Fruit fly (Drosophila melanogaster): ENCODE measurements around the gene Adhr.

The Adhr gene

dm6 chr2L:14580693-14581572, 34.4 kb upstream of the Adhr start (continued):
- TF ChIP-seq CG14014 (GFP tag; IDR thresholded peaks at IDR 0.05) (no peak), Med (GFP tag) (peak; percentile 36), crol (GFP tag; IDR thresholded peaks at IDR 0.05) (peak; percentile 71), gsb-n (tag; optimal IDR thresholded peaks at IDR 0.05) (peak; percentile 37), Sry-δ (GFP tag; optimal IDR thresholded peaks at IDR 0.05) (no peak), vvl (GFP tag; IDR thresholded peaks at IDR 0.05) (peak; percentile 33), Jarid2 (GFP tag; optimal IDR thresholded peaks at IDR 0.05) (peak; percentile 17), CG1832 (GFP tag; optimal IDR thresholded peaks at IDR 0.05) (peak; percentile 86), CG4282 (GFP tag; optimal IDR thresholded peaks at IDR 0.05) (no peak), phol (tag; optimal IDR thresholded peaks at IDR 0.05) (no peak), Bgb (GFP tag; IDR thresholded peaks at IDR 0.05; ENCODE audit: partially characterized antibody) (peak; percentile 25; the same call in 1 of the 2 replicates), CG10321 (GFP tag; IDR thresholded peaks at IDR 0.05) (0 out of 2 replicates have a peak, but pooled peaks have one; percentile 25), CG2199 (GFP tag; IDR thresholded peaks at IDR 0.05) (0 out of 3 replicates have a peak, but pooled peaks have one; percentile 9), zen (tag; optimal IDR thresholded peaks at IDR 0.05) (peak; percentile 67), row (GFP tag; IDR thresholded peaks at IDR 0.05) (no peak), mirr (GFP tag; optimal IDR thresholded peaks at IDR 0.05) (peak; percentile 21), CG6791 (GFP tag; IDR thresholded peaks at IDR 0.05; ENCODE audit: partially characterized antibody) (no peak), ci (GFP tag; IDR thresholded peaks at IDR 0.05) (peak; percentile 18; the same call in 1 of the 3 replicates), oc (tag; optimal IDR thresholded peaks at IDR 0.05) (peak; percentile 93), Vsx1 (GFP tag; optimal IDR thresholded peaks at IDR 0.05) (peak; percentile 59), Deaf1 (tag; optimal IDR thresholded peaks at IDR 0.05) (peak; percentile 33), Dll (GFP tag; IDR thresholded peaks at IDR 0.05; ENCODE audit: partially characterized antibody) (0 out of 4 replicates have a peak, but pooled peaks have one; percentile 31), abd-A (tag; optimal IDR thresholded peaks at IDR 0.05) (peak; percentile 33), cato (GFP tag; optimal IDR thresholded peaks at IDR 0.05; ENCODE audit: borderline replicate concordance) (no peak), vfl (GFP tag; optimal IDR thresholded peaks at IDR 0.05) (no peak), jigr1 (GFP tag; IDR thresholded peaks at IDR 0.05) (no peak), Opbp (GFP tag; IDR thresholded peaks at IDR 0.05; ENCODE audit: partially characterized antibody) (no peak), otp (GFP tag; IDR thresholded peaks at IDR 0.05) (peak; percentile 18; the same call in 1 of the 3 replicates), sd (tag; optimal IDR thresholded peaks at IDR 0.05) (peak; percentile 30), sens (GFP tag) (peak; percentile 7)

DNA sequence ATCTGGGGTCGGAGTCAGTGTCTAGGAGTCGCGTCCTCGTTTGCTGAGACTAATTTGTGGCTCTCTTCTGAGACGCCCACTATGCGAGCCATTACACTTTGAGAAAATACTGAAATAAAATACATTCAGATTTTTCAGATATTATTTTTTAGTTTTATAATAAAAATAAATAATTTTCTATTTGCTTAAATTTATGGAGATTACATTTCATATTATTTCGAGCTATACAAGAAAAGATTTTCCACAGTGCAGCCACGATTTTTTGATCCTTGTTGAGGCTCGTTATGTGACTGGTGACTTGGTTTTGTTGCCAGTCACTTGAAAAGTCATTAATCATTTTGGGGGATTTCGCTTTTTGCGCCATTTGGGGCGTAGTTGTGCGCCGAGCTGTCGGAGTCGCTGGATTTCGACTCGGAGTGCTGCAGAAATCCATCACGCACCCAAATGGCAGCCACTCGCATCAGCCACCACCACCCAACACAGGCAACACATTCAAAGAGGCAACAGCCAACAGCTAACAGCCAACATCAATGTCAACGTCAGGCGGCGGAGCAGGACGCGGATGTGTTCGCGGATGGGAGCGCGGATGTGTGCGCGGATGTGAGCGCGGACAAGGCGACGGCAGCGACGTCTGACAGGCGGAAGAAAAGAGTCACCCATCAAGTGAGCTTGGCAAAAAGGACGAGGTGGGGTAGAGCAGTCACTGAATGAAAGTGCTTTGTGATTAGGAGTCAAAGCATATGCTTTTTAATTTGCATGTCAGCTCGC, 28.5 kb upstream of the Adhr start:
- no peak for TF ChIP-seq CG3407 (GFP tag; optimal IDR thresholded peaks at IDR 0.05)
- TF ChIP-seq aop (GFP tag; IDR thresholded peaks at IDR 0.05) = no peak
- TF ChIP-seq BEAF-32 (GFP tag; optimal IDR thresholded peaks at IDR 0.05) = no peak
- peak; percentile 40 for TF ChIP-seq CG7839 (tag; optimal IDR thresholded peaks at IDR 0.05)
- no peak for TF ChIP-seq CG14441 (GFP tag; IDR thresholded peaks at IDR 0.05)
- no peak for TF ChIP-seq stwl (tag; optimal IDR thresholded peaks at IDR 0.05)
- no peak for TF ChIP-seq btn (GFP tag; optimal IDR thresholded peaks at IDR 0.05)
- TF ChIP-seq Hr3 (GFP tag; optimal IDR thresholded peaks at IDR 0.05) = peak; percentile 13
- peak; percentile 61 for TF ChIP-seq CG9727 (GFP tag; optimal IDR thresholded peaks at IDR 0.05)
- peak; percentile 55 for TF ChIP-seq zf30C (GFP tag; optimal IDR thresholded peaks at IDR 0.05)
- no peak for TF ChIP-seq fd96Cb (tag; optimal IDR thresholded peaks at IDR 0.05)
- no peak for TF ChIP-seq CG1832 (GFP tag; optimal IDR thresholded peaks at IDR 0.05)
- TF ChIP-seq YL-1 (GFP tag; optimal IDR thresholded peaks at IDR 0.05) = no peak
- no peak for TF ChIP-seq CG17802 (tag; optimal IDR thresholded peaks at IDR 0.05)
- no peak for TF ChIP-seq pfk (GFP tag; optimal IDR thresholded peaks at IDR 0.05)
- TF ChIP-seq CG4730 (GFP tag; IDR thresholded peaks at IDR 0.05) = no peak
- no peak for TF ChIP-seq Kr (GFP tag; optimal IDR thresholded peaks at IDR 0.05)
- TF ChIP-seq D19A (tag; optimal IDR thresholded peaks at IDR 0.05) = peak; percentile 37
- TF ChIP-seq CG4282 (GFP tag; optimal IDR thresholded peaks at IDR 0.05) = no peak
